Fruit fly (Drosophila melanogaster) whole organism, adult: ENCODE measurements around the gene CG2767.

ENCODE experiments used
- CG12768 ChIP-seq: fragments of 200-800 bp; sonication (Bioruptor generic); optimal IDR thresholded peaks from 2 replicates; lab custom pipeline; 2017; ENCODE audit warnings: missing biosample characterization, missing genetic modification characterization, mild to moderate bottlenecking, moderate library complexity, missing genetic modification reagents
- CG14711 ChIP-seq: fragments of 200-800 bp; sonication (Bioruptor generic); optimal IDR thresholded peaks from 2 replicates; lab custom pipeline; 2018; ENCODE audit warnings: missing biosample characterization, mild to moderate bottlenecking, missing genetic modification characterization, moderate library complexity
- CG5204 ChIP-seq: fragments of 200-800 bp; sonication (Bioruptor generic); optimal IDR thresholded peaks from 2 replicates; lab custom pipeline; 2016; ENCODE audit warnings: missing biosample characterization, missing genetic modification characterization
- CG7101 ChIP-seq: fragments of 200-800 bp; sonication (Bioruptor generic); optimal IDR thresholded peaks from 2 replicates; lab custom pipeline; 2018; ENCODE audit warnings: missing biosample characterization, mild to moderate bottlenecking, missing genetic modification characterization, moderate library complexity
- Crg-1 ChIP-seq: fragments of 200-800 bp; sonication (Bioruptor generic); optimal IDR thresholded peaks from 2 replicates; lab custom pipeline; 2016; ENCODE audit warnings: missing biosample characterization, missing genetic modification characterization
- Mnt ChIP-seq: fragments of 200-800 bp; sonication (Bioruptor generic); optimal IDR thresholded peaks from 2 replicates; lab custom pipeline; 2016; ENCODE audit warnings: missing biosample characterization, mild to moderate bottlenecking, missing genetic modification characterization
- bab1 ChIP-seq: fragments of 200-800 bp; sonication (Bioruptor generic); optimal IDR thresholded peaks from 3 replicates; lab custom pipeline; 2019; ENCODE audit warnings: missing biosample characterization, mild to moderate bottlenecking, missing genetic modification characterization, moderate library complexity
- kay ChIP-seq: fragments of 200-800 bp; sonication (Bioruptor generic); peaks from one replicate; lab custom pipeline; 2016; ENCODE audit warnings: missing biosample characterization, missing genetic modification characterization, borderline replicate concordance
- ovo ChIP-seq: fragments of 200-800 bp; sonication (Bioruptor generic); optimal IDR thresholded peaks from 2 replicates; lab custom pipeline; 2016; ENCODE audit warnings: missing biosample characterization, missing genetic modification characterization
- pad ChIP-seq: fragments of 200-800 bp; sonication (Bioruptor generic); optimal IDR thresholded peaks from 3 replicates; lab custom pipeline; 2017; ENCODE audit warnings: missing biosample characterization, missing genetic modification characterization, mild to moderate bottlenecking, moderate library complexity, missing genetic modification reagents
- toe ChIP-seq: fragments of 200-800 bp; sonication (Bioruptor generic); optimal IDR thresholded peaks from 2 replicates; lab custom pipeline; 2016; ENCODE audit warnings: missing biosample characterization, missing genetic modification characterization

DNA sequence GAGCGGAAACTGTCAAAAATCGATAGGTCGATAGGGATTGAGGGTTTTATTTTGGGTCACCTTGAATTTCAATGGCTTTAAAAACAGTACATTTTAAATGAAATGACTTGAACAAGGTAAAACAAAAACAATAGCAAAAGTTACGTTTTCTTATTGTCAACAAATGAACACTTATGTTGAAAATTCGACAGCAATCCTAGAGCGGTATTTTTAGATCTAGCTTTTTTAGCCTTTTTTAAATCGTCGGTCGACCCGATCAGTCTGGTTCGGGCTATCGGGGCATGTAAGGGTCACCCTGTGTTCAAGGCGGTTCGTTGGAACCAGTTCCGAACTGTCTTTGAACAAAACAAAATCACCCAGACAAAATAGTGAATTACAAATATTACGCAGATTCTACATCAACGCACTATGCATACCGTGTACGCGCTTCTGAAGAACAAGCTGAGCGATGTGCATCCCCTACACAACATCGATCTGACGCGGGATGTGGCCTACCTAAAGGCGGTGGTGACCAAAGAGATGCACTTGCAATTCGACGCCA, 1.2 kb upstream of the CG2767 start, which contains the start of the genes CG11052 and CG3223:
- TF ChIP-seq toe (GFP tag; lab: Kevin White, UChicago) (no peak), bab1 (GFP tag; lab: Kevin White, UChicago) (peak; percentile 45), kay (GFP tag; lab: Kevin White, UChicago) (no peak), CG5204 (GFP tag; lab: Kevin White, UChicago) (no peak), CG7101 (tag; lab: Kevin White, UChicago) (no peak), CG14711 (tag; lab: Kevin White, UChicago) (peak; percentile 67), Mnt (GFP tag; lab: Kevin White, UChicago) (no peak), pad (GFP tag; lab: Kevin White, UChicago) (no peak), CG12768 (GFP tag; lab: Kevin White, UChicago) (no peak), Crg-1 (GFP tag; lab: Kevin White, UChicago) (no peak), ovo (no peak)
